Fruit fly (Drosophila melanogaster) whole organism, embryonic: Measurements from ENCODE around the gene CG3368.

Experiments used
- Abd-B ChIP-seq: fragments of 200-800 bp; sonication (Bioruptor generic); optimal IDR thresholded peaks from 2 replicates; lab custom pipeline; 2018; ENCODE audit warnings: missing biosample characterization, mild to moderate bottlenecking, missing genetic modification characterization, moderate library complexity
- Adf1 ChIP-seq: fragments of 200-800 bp; sonication (Bioruptor generic); IDR thresholded peaks from 2 replicates; pipeline ENCODE4 v1.3.6; 2022; ENCODE audit warnings: missing biosample characterization, missing genetic modification characterization
- B-H1 ChIP-seq: fragments of 200-800 bp; sonication (Bioruptor generic); IDR thresholded peaks from 3 replicates; pipeline ENCODE4 v1.3.6; 2022; ENCODE audit warnings: missing biosample characterization, missing genetic modification characterization
- BtbVII ChIP-seq: fragments of 200-800 bp; sonication (Bioruptor generic); optimal IDR thresholded peaks from 3 replicates; lab custom pipeline; 2017; ENCODE audit warnings: missing biosample characterization, mild to moderate bottlenecking, missing genetic modification characterization
- C15 ChIP-seq: fragments of 200-800 bp; sonication (Bioruptor generic); IDR thresholded peaks from 3 replicates; pipeline ENCODE4 v1.3.6; 2022; ENCODE audit warnings: missing biosample characterization, missing genetic modification characterization
- CG10147 ChIP-seq: fragments of 200-800 bp; sonication (Bioruptor generic); optimal IDR thresholded peaks from 2 replicates; lab custom pipeline; 2019; ENCODE audit warnings: missing biosample characterization, mild to moderate bottlenecking, missing genetic modification characterization, moderate library complexity
- CG10321 ChIP-seq: fragments of 200-800 bp; sonication (Bioruptor generic); IDR thresholded peaks from 2 replicates; pipeline ENCODE4 v1.3.6; 2022; ENCODE audit warnings: missing biosample characterization, missing genetic modification characterization
- CG10565 ChIP-seq: fragments of 200-800 bp; sonication (Bioruptor generic); optimal IDR thresholded peaks from 3 replicates; lab custom pipeline; 2016; ENCODE audit warnings: missing biosample characterization, mild to moderate bottlenecking, missing genetic modification characterization
- CG11696 ChIP-seq: fragments of 200-800 bp; sonication (Bioruptor generic); IDR thresholded peaks from 2 replicates; pipeline ENCODE4 v1.3.6; 2022; ENCODE audit warnings: missing biosample characterization, missing genetic modification characterization
- CG1233 ChIP-seq: fragments of 200-800 bp; sonication (Bioruptor generic); optimal IDR thresholded peaks from 4 replicates; lab custom pipeline; 2018; ENCODE audit warnings: missing biosample characterization, mild to moderate bottlenecking, missing genetic modification characterization
- CG12744 ChIP-seq: fragments of 200-800 bp; sonication (Bioruptor generic); optimal IDR thresholded peaks from 2 replicates; lab custom pipeline; 2016; ENCODE audit warnings: missing biosample characterization, missing genetic modification characterization
- CG15514 ChIP-seq: fragments of 200-800 bp; sonication (Bioruptor generic); optimal IDR thresholded peaks from 3 replicates; lab custom pipeline; 2017; ENCODE audit warnings: missing biosample characterization, missing genetic modification characterization, mild to moderate bottlenecking, moderate library complexity, missing genetic modification reagents
- CG1603 ChIP-seq: fragments of 200-800 bp; sonication (Bioruptor generic); optimal IDR thresholded peaks from 2 replicates; lab custom pipeline; 2019; ENCODE audit warnings: missing biosample characterization, mild to moderate bottlenecking, missing genetic modification characterization, moderate library complexity
- CG17186 ChIP-seq: fragments of 200-800 bp; sonication (Bioruptor generic); optimal IDR thresholded peaks from 3 replicates; lab custom pipeline; 2017; ENCODE audit warnings: missing biosample characterization, missing genetic modification reagents, missing genetic modification characterization
- CG17328 ChIP-seq: fragments of 200-800 bp; sonication (Bioruptor generic); IDR thresholded peaks from 2 replicates; pipeline ENCODE4 v1.3.6; 2022; ENCODE audit warnings: missing biosample characterization, missing genetic modification characterization
- CG17912 ChIP-seq: fragments of 200-800 bp; sonication (Bioruptor generic); optimal IDR thresholded peaks from 2 replicates; lab custom pipeline; 2018; ENCODE audit warnings: missing biosample characterization, mild to moderate bottlenecking, missing genetic modification characterization
- CG2129 ChIP-seq: fragments of 200-800 bp; sonication (Bioruptor generic); IDR thresholded peaks from 2 replicates; pipeline ENCODE4 v1.3.6; 2022; ENCODE audit warnings: missing biosample characterization, missing genetic modification characterization; ENCODE audit not compliant: partially characterized antibody
- CG34224 ChIP-seq: fragments of 200-800 bp; sonication (Bioruptor generic); IDR thresholded peaks from 3 replicates; pipeline ENCODE4 v1.3.6; 2022; ENCODE audit warnings: missing biosample characterization, missing genetic modification characterization; ENCODE audit not compliant: partially characterized antibody
- CG7372 ChIP-seq: fragments of 200-800 bp; sonication (Bioruptor generic); IDR thresholded peaks from 2 replicates; pipeline ENCODE4 v1.3.6; 2022; ENCODE audit warnings: missing biosample characterization, missing genetic modification characterization
- CG7987 ChIP-seq: fragments of 200-800 bp; sonication (Bioruptor generic); optimal IDR thresholded peaks from 2 replicates; lab custom pipeline; 2018; ENCODE audit warnings: missing biosample characterization, mild to moderate bottlenecking, missing genetic modification characterization, moderate library complexity
- CG9727 ChIP-seq: fragments of 200-800 bp; sonication (Bioruptor generic); optimal IDR thresholded peaks from 3 replicates; lab custom pipeline; 2017; ENCODE audit warnings: missing biosample characterization, mild to moderate bottlenecking, missing genetic modification characterization
- CHES-1-like ChIP-seq: fragments of 200-800 bp; sonication (Bioruptor generic); optimal IDR thresholded peaks from 2 replicates; lab custom pipeline; 2016; ENCODE audit warnings: missing biosample characterization, missing genetic modification characterization
- D19A ChIP-seq: fragments of 200-800 bp; optimal IDR thresholded peaks from 3 replicates; lab custom pipeline; 2019; ENCODE audit warnings: missing biosample characterization, mild to moderate bottlenecking, missing genetic modification characterization, moderate library complexity
- Fer3 ChIP-seq: fragments of 200-800 bp; sonication (Bioruptor generic); optimal IDR thresholded peaks from 2 replicates; lab custom pipeline; 2018; ENCODE audit warnings: missing biosample characterization, mild to moderate bottlenecking, missing genetic modification characterization, moderate library complexity
- H2.0 ChIP-seq: fragments of 200-800 bp; sonication (Bioruptor generic); IDR thresholded peaks from 2 replicates; pipeline ENCODE4 v1.3.6; 2022; ENCODE audit warnings: missing biosample characterization, missing genetic modification characterization
- HLH54F ChIP-seq: fragments of 200-800 bp; sonication (Bioruptor generic); optimal IDR thresholded peaks from 3 replicates; lab custom pipeline; 2016; ENCODE audit warnings: missing biosample characterization, missing genetic modification characterization
- HmgZ ChIP-seq: fragments of 200-800 bp; sonication (Bioruptor generic); optimal IDR thresholded peaks from 2 replicates; lab custom pipeline; 2018; ENCODE audit warnings: missing biosample characterization, mild to moderate bottlenecking, missing genetic modification characterization
- Hr78 ChIP-seq, 2 experiments: fragments of 200-800 bp in 1 of 2; fragments of >200 bp in 1 of 2; sonication (Bioruptor generic) in 1 of 2; optimal IDR thresholded peaks; 2 replicates each; lab custom pipeline; 2017 to 2019; ENCODE audit warnings: missing biosample characterization in 2 of 2, missing genetic modification characterization in 2 of 2, mild to moderate bottlenecking in 1 of 2, moderate library complexity in 1 of 2
- Six4 ChIP-seq: fragments of 200-800 bp; sonication (Bioruptor generic); optimal IDR thresholded peaks from 2 replicates; lab custom pipeline; 2016; ENCODE audit warnings: missing biosample characterization, missing genetic modification characterization
- ac ChIP-seq: fragments of 200-800 bp; sonication (Bioruptor generic); optimal IDR thresholded peaks from 3 replicates; lab custom pipeline; 2017; ENCODE audit warnings: missing biosample characterization, mild to moderate bottlenecking, missing genetic modification characterization
- al ChIP-seq: fragments of 200-800 bp; sonication (Bioruptor generic); IDR thresholded peaks from 2 replicates; pipeline ENCODE4 v1.3.6; 2022; ENCODE audit warnings: missing biosample characterization, missing genetic modification characterization
- bowl ChIP-seq: fragments of 200-800 bp; sonication (Bioruptor generic); IDR thresholded peaks from 2 replicates; pipeline ENCODE4 v1.3.6; 2022; ENCODE audit warnings: missing biosample characterization, missing genetic modification characterization
- cato ChIP-seq: fragments of 200-800 bp; sonication (Bioruptor generic); optimal IDR thresholded peaks from 2 replicates; lab custom pipeline; 2016; ENCODE audit warnings: missing biosample characterization, missing genetic modification characterization, borderline replicate concordance
- caup ChIP-seq: fragments of 200-800 bp; sonication (Bioruptor generic); optimal IDR thresholded peaks from 3 replicates; lab custom pipeline; 2017; ENCODE audit warnings: missing biosample characterization, mild to moderate bottlenecking, missing genetic modification characterization, moderate library complexity; ENCODE audit not compliant: severe bottlenecking
- chn ChIP-seq: fragments of 200-800 bp; sonication (Bioruptor generic); optimal IDR thresholded peaks from 2 replicates; lab custom pipeline; 2016; ENCODE audit warnings: missing biosample characterization, missing genetic modification characterization
- ci ChIP-seq: fragments of 200-800 bp; sonication (Bioruptor generic); IDR thresholded peaks from 3 replicates; pipeline ENCODE4 v1.3.6; 2022; ENCODE audit warnings: missing biosample characterization, missing genetic modification characterization
- crp ChIP-seq, 2 experiments: fragments of 200-800 bp; sonication (Bioruptor generic); optimal IDR thresholded peaks; 2 replicates in 1 of 2; 3 replicates in 1 of 2; lab custom pipeline; 2017; ENCODE audit warnings: missing biosample characterization in 2 of 2, missing genetic modification characterization in 2 of 2, mild to moderate bottlenecking in 1 of 2, moderate library complexity in 1 of 2
- dan ChIP-seq: fragments of 200-800 bp; sonication (Bioruptor generic); IDR thresholded peaks from 2 replicates; pipeline ENCODE4 v1.3.6; 2022; ENCODE audit warnings: missing biosample characterization, missing genetic modification characterization
- ems ChIP-seq: fragments of 200-800 bp; sonication (Bioruptor generic); optimal IDR thresholded peaks from 3 replicates; lab custom pipeline; 2016; ENCODE audit warnings: missing biosample characterization, missing genetic modification characterization
- exex ChIP-seq: fragments of 200-800 bp; sonication (Bioruptor generic); optimal IDR thresholded peaks from 4 replicates; lab custom pipeline; 2018; ENCODE audit warnings: missing biosample characterization, mild to moderate bottlenecking, missing genetic modification characterization, moderate library complexity
- fru ChIP-seq: fragments of >200 bp; optimal IDR thresholded peaks from 2 replicates; lab custom pipeline; 2017
- h ChIP-seq: fragments of >200 bp; optimal IDR thresholded peaks from 2 replicates; lab custom pipeline; 2017
- nau ChIP-seq: fragments of 200-800 bp; sonication (Bioruptor generic); optimal IDR thresholded peaks from 3 replicates; lab custom pipeline; 2017; ENCODE audit warnings: missing biosample characterization, mild to moderate bottlenecking, missing genetic modification characterization, missing genetic modification reagents
- org-1 ChIP-seq: fragments of 200-800 bp; sonication (Bioruptor generic); optimal IDR thresholded peaks from 2 replicates; lab custom pipeline; 2017; ENCODE audit warnings: missing biosample characterization, missing genetic modification characterization
- scrt ChIP-seq: fragments of 200-800 bp; sonication (Bioruptor generic); optimal IDR thresholded peaks from 2 replicates; lab custom pipeline; 2018; ENCODE audit warnings: missing biosample characterization, mild to moderate bottlenecking, missing genetic modification characterization, moderate library complexity
- tup ChIP-seq: fragments of 200-800 bp; sonication (Bioruptor generic); optimal IDR thresholded peaks from 2 replicates; lab custom pipeline; 2016; ENCODE audit warnings: missing biosample characterization, mild to moderate bottlenecking, missing genetic modification characterization, moderate library complexity
- vfl ChIP-seq: fragments of 200-800 bp; sonication (Bioruptor generic); optimal IDR thresholded peaks from 2 replicates; lab custom pipeline; 2016; ENCODE audit warnings: missing biosample characterization, missing genetic modification characterization
- wor ChIP-seq: fragments of 200-800 bp; sonication (Bioruptor generic); IDR thresholded peaks from 2 replicates; pipeline ENCODE4 v1.3.6; 2022; ENCODE audit warnings: missing biosample characterization, missing genetic modification characterization
- zen2 ChIP-seq: fragments of 200-800 bp; sonication (Bioruptor generic); IDR thresholded peaks from 3 replicates; pipeline ENCODE4 v1.3.6; 2022; ENCODE audit warnings: missing biosample characterization, missing genetic modification characterization; ENCODE audit not compliant: partially characterized antibody

Gene CG3368

dm6 chr3R:27263434-27264215 is 20.0 kb upstream of the CG3368 start, which contains the start of gene woc (continued):
- TF ChIP-seq CG17328 (GFP tag; lab: Robert Waterston, UW): peak; percentile 61
- TF ChIP-seq scrt (GFP tag; lab: Kevin White, UChicago): peak; percentile 8
- no peak for TF ChIP-seq CG15514 (GFP tag; lab: Kevin White, UChicago)
- TF ChIP-seq Six4 (GFP tag; lab: Kevin White, UChicago): no peak
- TF ChIP-seq chn (GFP tag; lab: Kevin White, UChicago): peak; percentile 59
- TF ChIP-seq CG10321: no peak
- no peak for TF ChIP-seq nau (GFP tag; lab: Kevin White, UChicago)
- TF ChIP-seq CG1603 (tag; lab: Kevin White, UChicago): peak; percentile 81
- TF ChIP-seq Hr78 (GFP tag; optimal IDR thresholded peaks at IDR 0.05; lab: Kevin White, UChicago): no peak
- no peak for TF ChIP-seq B-H1 (GFP tag; lab: Robert Waterston, UW)
- no peak for TF ChIP-seq H2.0 (GFP tag; lab: Robert Waterston, UW)
- peak; percentile 78 for TF ChIP-seq HLH54F (GFP tag; lab: Kevin White, UChicago)
- no peak for TF ChIP-seq D19A (tag; lab: Kevin White, UChicago)
- TF ChIP-seq cato (GFP tag; lab: Kevin White, UChicago): no peak
- peak; percentile 95 for TF ChIP-seq zen2
- peak; percentile 35 for TF ChIP-seq h (lab: Kevin White, UChicago)
- peak; percentile 37; the same call in 1 of the 2 replicates for TF ChIP-seq CG2129 (GFP tag; lab: Robert Waterston, UW)
- peak; percentile 8 for TF ChIP-seq caup (GFP tag; lab: Kevin White, UChicago)
- no peak for TF ChIP-seq Fer3 (tag; lab: Kevin White, UChicago)
- no peak for TF ChIP-seq crp (GFP tag; optimal IDR thresholded peaks at IDR 0.05; lab: Kevin White, UChicago)
- peak; percentile 64 for TF ChIP-seq CG9727 (GFP tag; lab: Kevin White, UChicago)
- no peak for TF ChIP-seq CG12744
- TF ChIP-seq ci (GFP tag; lab: Robert Waterston, UW): peak; percentile 69; the same call in 2 of the 3 replicates
- TF ChIP-seq CG34224 (GFP tag; lab: Robert Waterston, UW): peak; percentile 88
- TF ChIP-seq CHES-1-like: peak; percentile 76
- no peak for TF ChIP-seq CG10147 (GFP tag; lab: Kevin White, UChicago)
- TF ChIP-seq ac: no peak
- TF ChIP-seq Adf1: peak; percentile 59
- TF ChIP-seq Abd-B (GFP tag; lab: Kevin White, UChicago): no peak
- peak; percentile 9 for TF ChIP-seq org-1
- peak; percentile 36 for TF ChIP-seq BtbVII
- peak; percentile 49 for TF ChIP-seq HmgZ (tag; lab: Kevin White, UChicago)
- peak; percentile 16 for TF ChIP-seq CG1233 (GFP tag; lab: Kevin White, UChicago)
- no peak for TF ChIP-seq ems (GFP tag; lab: Kevin White, UChicago)
- TF ChIP-seq CG10565 (GFP tag; lab: Kevin White, UChicago): no peak
- TF ChIP-seq CG7987 (GFP tag; lab: Kevin White, UChicago): peak; percentile 3
- peak; percentile 88 for TF ChIP-seq CG17186
- TF ChIP-seq dan (GFP tag; lab: Robert Waterston, UW): no peak
- no peak for TF ChIP-seq CG7372 (GFP tag; lab: Robert Waterston, UW)
- TF ChIP-seq bowl (GFP tag; lab: Robert Waterston, UW): no peak
- TF ChIP-seq C15: no peak
- no peak for TF ChIP-seq fru (lab: Kevin White, UChicago)
- no peak for TF ChIP-seq exex (tag; lab: Kevin White, UChicago)
- TF ChIP-seq vfl (GFP tag; lab: Kevin White, UChicago): peak; percentile 52
- TF ChIP-seq CG17912 (GFP tag; lab: Kevin White, UChicago): no peak
- TF ChIP-seq tup (GFP tag; lab: Kevin White, UChicago): no peak
- peak; percentile 26; the same call in 1 of the 2 replicates for TF ChIP-seq CG11696 (GFP tag; lab: Robert Waterston, UW)
- no peak for TF ChIP-seq al
- no peak for TF ChIP-seq wor (GFP tag; lab: Robert Waterston, UW)
